Fruit fly (Drosophila melanogaster) whole organism, embryonic: ENCODE results near the gene CG17666.

Source experiments
- CG10267 ChIP-seq: fragments of 200-800 bp; sonication (Bioruptor generic); optimal IDR thresholded peaks from 2 replicates; lab custom pipeline; 2018; ENCODE audit warnings: missing biosample characterization, mild to moderate bottlenecking, missing genetic modification characterization, moderate library complexity
- CG10366 ChIP-seq: fragments of 200-800 bp; sonication (Bioruptor generic); IDR thresholded peaks from 2 replicates; pipeline ENCODE4 v1.3.6; 2022; ENCODE audit warnings: missing biosample characterization, missing genetic modification characterization
- CG10565 ChIP-seq: fragments of 200-800 bp; sonication (Bioruptor generic); optimal IDR thresholded peaks from 3 replicates; lab custom pipeline; 2016; ENCODE audit warnings: missing biosample characterization, mild to moderate bottlenecking, missing genetic modification characterization
- CG13775 ChIP-seq: fragments of 200-800 bp; sonication (Bioruptor generic); optimal IDR thresholded peaks from 3 replicates; lab custom pipeline; 2017; ENCODE audit warnings: missing biosample characterization, mild to moderate bottlenecking, missing genetic modification characterization
- CG13894 ChIP-seq: fragments of 200-800 bp; sonication (Bioruptor generic); optimal IDR thresholded peaks from 3 replicates; lab custom pipeline; 2018; ENCODE audit warnings: missing biosample characterization, mild to moderate bottlenecking, missing genetic modification characterization, moderate library complexity
- CG16815 ChIP-seq: fragments of 200-800 bp; sonication (Bioruptor generic); optimal IDR thresholded peaks from 3 replicates; lab custom pipeline; 2017; ENCODE audit warnings: missing biosample characterization, mild to moderate bottlenecking, missing genetic modification characterization
- CG17385 ChIP-seq: fragments of 200-800 bp; sonication (Bioruptor generic); optimal IDR thresholded peaks from 3 replicates; lab custom pipeline; 2018; ENCODE audit warnings: missing biosample characterization, mild to moderate bottlenecking, missing genetic modification characterization
- CG2199 ChIP-seq: fragments of 200-800 bp; sonication (Bioruptor generic); IDR thresholded peaks from 3 replicates; pipeline ENCODE4 v1.3.6; 2022; ENCODE audit warnings: missing biosample characterization, missing genetic modification characterization
- CG30403 ChIP-seq: fragments of 200-800 bp; sonication (Bioruptor generic); optimal IDR thresholded peaks from 3 replicates; lab custom pipeline; 2016; ENCODE audit warnings: missing biosample characterization, missing genetic modification characterization
- CG31441 ChIP-seq: fragments of 200-800 bp; sonication (Bioruptor generic); IDR thresholded peaks from 2 replicates; pipeline ENCODE4 v1.3.6; 2022; ENCODE audit warnings: missing biosample characterization, missing genetic modification characterization
- CG3281 ChIP-seq: fragments of 200-800 bp; sonication (Bioruptor generic); optimal IDR thresholded peaks from 3 replicates; lab custom pipeline; 2017; ENCODE audit warnings: missing biosample characterization, mild to moderate bottlenecking, missing genetic modification characterization
- CG3407 ChIP-seq: fragments of 200-800 bp; sonication (Bioruptor generic); optimal IDR thresholded peaks from 2 replicates; lab custom pipeline; 2018; ENCODE audit warnings: missing biosample characterization, mild to moderate bottlenecking, missing genetic modification characterization
- CG3838 ChIP-seq: fragments of 200-800 bp; sonication (Bioruptor generic); optimal IDR thresholded peaks from 3 replicates; lab custom pipeline; 2016; ENCODE audit warnings: missing biosample characterization, missing genetic modification characterization
- CG4328 ChIP-seq: fragments of 200-800 bp; sonication (Bioruptor generic); optimal IDR thresholded peaks from 3 replicates; lab custom pipeline; 2017; ENCODE audit warnings: missing biosample characterization, missing genetic modification reagents, missing genetic modification characterization
- CG4360 ChIP-seq: fragments of 200-800 bp; sonication (Bioruptor generic); IDR thresholded peaks from 2 replicates; pipeline ENCODE4 v1.3.6; 2022; ENCODE audit warnings: missing biosample characterization, missing genetic modification characterization
- CG6175 ChIP-seq: fragments of 200-800 bp; sonication (Bioruptor generic); IDR thresholded peaks from 3 replicates; pipeline ENCODE4 v1.3.6; 2022; ENCODE audit warnings: missing biosample characterization, missing genetic modification characterization
- CG6254 ChIP-seq: fragments of 200-800 bp; sonication (Bioruptor generic); optimal IDR thresholded peaks from 3 replicates; lab custom pipeline; 2017; ENCODE audit warnings: mild to moderate bottlenecking, missing biosample characterization, missing genetic modification reagents, missing genetic modification characterization
- CG6689 ChIP-seq: fragments of 200-800 bp; sonication (Bioruptor generic); IDR thresholded peaks from 2 replicates; pipeline ENCODE4 v1.3.6; 2022; ENCODE audit warnings: missing biosample characterization, missing genetic modification characterization
- CG7556 ChIP-seq: fragments of 200-800 bp; sonication (Bioruptor generic); optimal IDR thresholded peaks from 2 replicates; lab custom pipeline; 2017; ENCODE audit warnings: missing biosample characterization, mild to moderate bottlenecking, missing genetic modification characterization
- CG7745 ChIP-seq: fragments of 200-800 bp; sonication (Bioruptor generic); optimal IDR thresholded peaks from 2 replicates; lab custom pipeline; 2018; ENCODE audit warnings: missing biosample characterization, mild to moderate bottlenecking, missing genetic modification characterization, moderate library complexity
- CG8478 ChIP-seq: fragments of >200 bp; optimal IDR thresholded peaks from 2 replicates; lab custom pipeline; 2018
- Dad ChIP-seq: fragments of 200-800 bp; sonication (Bioruptor generic); optimal IDR thresholded peaks from 3 replicates; lab custom pipeline; 2016; ENCODE audit warnings: missing biosample characterization, missing genetic modification characterization
- Doc3 ChIP-seq: fragments of 200-800 bp; sonication (Bioruptor generic); IDR thresholded peaks from 3 replicates; pipeline ENCODE4 v1.3.6; 2022; ENCODE audit warnings: missing biosample characterization, missing genetic modification characterization; ENCODE audit not compliant: partially characterized antibody
- Fer3 ChIP-seq: fragments of 200-800 bp; sonication (Bioruptor generic); optimal IDR thresholded peaks from 2 replicates; lab custom pipeline; 2018; ENCODE audit warnings: missing biosample characterization, mild to moderate bottlenecking, missing genetic modification characterization, moderate library complexity
- HHEX ChIP-seq: fragments of 200-800 bp; sonication (Bioruptor generic); optimal IDR thresholded peaks from 3 replicates; lab custom pipeline; 2017; ENCODE audit warnings: missing biosample characterization, mild to moderate bottlenecking, missing genetic modification characterization, missing genetic modification reagents
- Nf-YB ChIP-seq: fragments of 200-800 bp; sonication (Bioruptor generic); optimal IDR thresholded peaks from 3 replicates; lab custom pipeline; 2019; ENCODE audit warnings: missing biosample characterization, mild to moderate bottlenecking, missing genetic modification characterization, moderate library complexity
- NfI ChIP-seq: fragments of 200-800 bp; sonication (Bioruptor generic); optimal IDR thresholded peaks from 3 replicates; lab custom pipeline; 2018; ENCODE audit warnings: missing biosample characterization, mild to moderate bottlenecking, missing genetic modification characterization, moderate library complexity
- Poxn ChIP-seq: fragments of 200-800 bp; sonication (Bioruptor generic); IDR thresholded peaks from 2 replicates; pipeline ENCODE4 v1.3.6; 2022; ENCODE audit warnings: missing biosample characterization, missing genetic modification characterization
- Ptx1 ChIP-seq: fragments of 200-800 bp; sonication (Bioruptor generic); IDR thresholded peaks from 2 replicates; pipeline ENCODE4 v1.3.6; 2022; ENCODE audit warnings: missing biosample characterization, missing genetic modification characterization
- Ravus ChIP-seq: fragments of 200-800 bp; sonication (Bioruptor generic); IDR thresholded peaks from 2 replicates; pipeline ENCODE4 v1.3.6; 2022; ENCODE audit warnings: missing biosample characterization, missing genetic modification characterization
- Vsx1 ChIP-seq: fragments of 200-800 bp; sonication (Bioruptor generic); optimal IDR thresholded peaks from 2 replicates; lab custom pipeline; 2017; ENCODE audit warnings: missing biosample characterization, mild to moderate bottlenecking, missing genetic modification characterization, missing genetic modification reagents
- caup ChIP-seq: fragments of 200-800 bp; sonication (Bioruptor generic); optimal IDR thresholded peaks from 3 replicates; lab custom pipeline; 2017; ENCODE audit warnings: missing biosample characterization, mild to moderate bottlenecking, missing genetic modification characterization, moderate library complexity; ENCODE audit not compliant: severe bottlenecking
- chm ChIP-seq: fragments of 200-800 bp; sonication (Bioruptor generic); IDR thresholded peaks from 2 replicates; pipeline ENCODE4 v1.3.6; 2022; ENCODE audit warnings: missing biosample characterization, missing genetic modification characterization
- dati ChIP-seq: fragments of 200-800 bp; sonication (Bioruptor generic); IDR thresholded peaks from 2 replicates; pipeline ENCODE4 v1.3.6; 2022; ENCODE audit warnings: missing biosample characterization, missing genetic modification characterization
- dysf ChIP-seq: fragments of 200-800 bp; sonication (Bioruptor generic); IDR thresholded peaks from 3 replicates; pipeline ENCODE4 v1.3.6; 2022; ENCODE audit warnings: missing biosample characterization, missing genetic modification characterization
- gem ChIP-seq: fragments of 200-800 bp; sonication (Bioruptor generic); optimal IDR thresholded peaks from 2 replicates; lab custom pipeline; 2019; ENCODE audit warnings: missing biosample characterization, mild to moderate bottlenecking, missing genetic modification characterization, moderate library complexity
- insv ChIP-seq, 2 experiments: fragments of 200-800 bp; sonication (Bioruptor generic); optimal IDR thresholded peaks; 3 replicates each; lab custom pipeline; 2016 to 2018; ENCODE audit warnings: missing biosample characterization in 2 of 2, missing genetic modification characterization in 2 of 2
- lbe ChIP-seq: fragments of 200-800 bp; sonication (Bioruptor generic); optimal IDR thresholded peaks from 2 replicates; lab custom pipeline; 2016; ENCODE audit warnings: missing biosample characterization, mild to moderate bottlenecking, missing genetic modification characterization
- lilli ChIP-seq: fragments of 200-800 bp; sonication (Bioruptor generic); optimal IDR thresholded peaks from 3 replicates; lab custom pipeline; 2016; ENCODE audit warnings: missing biosample characterization, missing genetic modification characterization
- lov ChIP-seq, 2 experiments: fragments of 200-800 bp in 1 of 2; fragments of >200 bp in 1 of 2; sonication (Bioruptor generic) in 1 of 2; IDR thresholded peaks in 1 of 2; optimal IDR thresholded peaks in 1 of 2; 2 replicates in 1 of 2; 3 replicates in 1 of 2; pipeline versions ENCODE4 v1.3.6 to Lab custom; 2017 to 2022; ENCODE audit warnings: missing biosample characterization in 1 of 2, missing genetic modification characterization in 1 of 2
- nerfin-1 ChIP-seq: fragments of 200-800 bp; sonication (Bioruptor generic); optimal IDR thresholded peaks from 3 replicates; lab custom pipeline; 2019; ENCODE audit warnings: missing biosample characterization, mild to moderate bottlenecking, missing genetic modification characterization, moderate library complexity
- pnt ChIP-seq: fragments of 200-800 bp; sonication (Bioruptor generic); optimal IDR thresholded peaks from 3 replicates; lab custom pipeline; 2016; ENCODE audit warnings: missing biosample characterization, missing genetic modification characterization
- pros ChIP-seq: fragments of 200-800 bp; sonication (Bioruptor generic); optimal IDR thresholded peaks from 3 replicates; lab custom pipeline; 2019; ENCODE audit warnings: missing biosample characterization, mild to moderate bottlenecking, missing genetic modification characterization, moderate library complexity
- row ChIP-seq: fragments of 200-800 bp; sonication (Bioruptor generic); IDR thresholded peaks from 3 replicates; pipeline ENCODE4 v1.3.6; 2022; ENCODE audit warnings: missing biosample characterization, missing genetic modification characterization
- sens ChIP-seq: fragments of 200-800 bp; sonication (Bioruptor generic); peaks from one replicate; lab custom pipeline; 2016; ENCODE audit warnings: missing biosample characterization, missing genetic modification characterization
- slbo ChIP-seq: fragments of 200-800 bp; sonication (Bioruptor generic); IDR thresholded peaks from 2 replicates; pipeline ENCODE4 v1.3.6; 2022; ENCODE audit warnings: missing biosample characterization, missing genetic modification characterization
- sob ChIP-seq: fragments of 200-800 bp; sonication (Bioruptor generic); IDR thresholded peaks from 2 replicates; pipeline ENCODE4 v1.3.6; 2022; ENCODE audit warnings: missing biosample characterization, missing genetic modification characterization
- ssp ChIP-seq: fragments of 200-800 bp; sonication (Bioruptor generic); IDR thresholded peaks from 2 replicates; pipeline ENCODE4 v1.3.6; 2022; ENCODE audit warnings: missing biosample characterization, missing genetic modification characterization
- stwl ChIP-seq: fragments of 200-800 bp; sonication (Bioruptor generic); optimal IDR thresholded peaks from 3 replicates; lab custom pipeline; 2018; ENCODE audit warnings: missing biosample characterization, mild to moderate bottlenecking, missing genetic modification characterization, moderate library complexity
- ttk ChIP-seq: fragments of 200-800 bp; sonication (Bioruptor generic); IDR thresholded peaks from 2 replicates; pipeline ENCODE4 v2.1.2; 2022; ENCODE audit warnings: missing biosample characterization, missing genetic modification characterization
- yki ChIP-seq: fragments of >200 bp; optimal IDR thresholded peaks from 3 replicates; lab custom pipeline; 2018

The CG17666 gene

DNA sequence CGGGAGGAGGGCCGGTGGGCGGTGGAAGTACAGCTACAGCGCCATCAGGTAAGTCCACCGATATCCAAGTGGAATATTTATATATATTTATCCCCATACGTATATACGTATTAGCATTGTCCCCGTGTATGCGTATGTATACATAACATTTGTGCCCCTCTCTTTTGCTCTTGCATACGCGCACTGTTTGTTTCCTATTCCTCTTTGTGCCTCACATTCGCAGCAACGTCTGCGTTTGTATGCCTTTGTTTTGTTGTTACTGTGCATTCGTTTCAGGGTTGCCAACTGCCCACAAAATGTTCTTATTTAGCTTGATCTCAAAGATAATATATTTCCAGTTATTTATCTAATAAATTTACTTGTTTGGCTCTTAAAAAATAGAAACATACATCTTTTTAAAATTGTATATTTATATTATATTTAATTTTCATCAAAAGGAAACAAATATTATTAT lies 25.2 kb downstream of the CG17666 start (continued):
- TF ChIP-seq nerfin-1 (tag; lab: Kevin White, UChicago) (peak; percentile 22), CG17385 (GFP tag; lab: Kevin White, UChicago) (peak; percentile 65), lov (optimal IDR thresholded peaks at IDR 0.05; lab: Kevin White, UChicago) (no peak), lov (GFP tag; IDR thresholded peaks at IDR 0.05; lab: Robert Waterston, UW) (no peak; the same call in 2 of the 3 replicates), Vsx1 (GFP tag; lab: Kevin White, UChicago) (no peak), CG8478 (lab: Kevin White, UChicago) (no peak), CG13775 (GFP tag; lab: Kevin White, UChicago) (no peak), stwl (peak; percentile 56), CG2199 (GFP tag; lab: Robert Waterston, UW) (no peak), CG4360 (GFP tag; lab: Robert Waterston, UW) (peak; percentile 73), CG10267 (tag; lab: Kevin White, UChicago) (peak; percentile 65), yki (lab: Kevin White, UChicago) (no peak), HHEX (GFP tag; lab: Kevin White, UChicago) (no peak), CG7745 (no peak), gem (tag; lab: Kevin White, UChicago) (peak; percentile 73), CG13894 (tag; lab: Kevin White, UChicago) (no peak), pnt (GFP tag; lab: Kevin White, UChicago) (no peak), Poxn (GFP tag; lab: Robert Waterston, UW) (no peak), sob (GFP tag; lab: Robert Waterston, UW) (no peak), insv (GFP tag; optimal IDR thresholded peaks at IDR 0.05; lab: Kevin White, UChicago) (peak in 1 of 2 experiments; percentile 54), Nf-YB (GFP tag; lab: Kevin White, UChicago) (peak; percentile 20), sens (GFP tag; lab: Kevin White, UChicago) (peak; percentile 90), Dad (no peak), ttk (GFP tag; lab: Robert Waterston, UW) (no peak), Fer3 (tag; lab: Kevin White, UChicago) (peak; percentile 35), CG3407 (GFP tag; lab: Kevin White, UChicago) (peak; percentile 28), dati (no peak), CG7556 (peak; percentile 62), CG3281 (GFP tag; lab: Kevin White, UChicago) (peak; percentile 59), CG6175 (GFP tag; lab: Robert Waterston, UW) (no peak), CG6689 (GFP tag; lab: Robert Waterston, UW) (no peak), CG31441 (GFP tag; lab: Robert Waterston, UW) (peak; percentile 78), Ravus (no peak), slbo (peak; percentile 27; the same call in 1 of the 2 replicates), CG6254 (GFP tag; lab: Kevin White, UChicago) (peak; percentile 33), CG4328 (GFP tag; lab: Kevin White, UChicago) (peak; percentile 52), CG3838 (GFP tag; lab: Kevin White, UChicago) (no peak), ssp (GFP tag; lab: Robert Waterston, UW) (no peak), CG10565 (GFP tag; lab: Kevin White, UChicago) (no peak), Doc3 (GFP tag; lab: Robert Waterston, UW) (no peak), lilli (GFP tag; lab: Kevin White, UChicago) (peak; percentile 33), CG16815 (GFP tag; lab: Kevin White, UChicago) (no peak), dysf (peak; percentile 44; the same call in 1 of the 3 replicates), row (GFP tag; lab: Robert Waterston, UW) (peak; percentile 72), caup (GFP tag; lab: Kevin White, UChicago) (peak; percentile 32), CG10366 (peak; percentile 45), NfI (GFP tag; lab: Kevin White, UChicago) (peak; percentile 61), chm (GFP tag; lab: Robert Waterston, UW) (peak; percentile 79; the same call in 1 of the 2 replicates), lbe (GFP tag; lab: Kevin White, UChicago) (peak; percentile 55), pros (GFP tag; lab: Kevin White, UChicago) (no peak), CG30403 (GFP tag; lab: Kevin White, UChicago) (peak; percentile 40), Ptx1 (peak; percentile 57)
